Worm (Caenorhabditis elegans) whole organism, L4/young adult: ENCODE measurements around the gene ZK470.6.

Experiments
- W03F9.2 ChIP-seq: fragments of 150-350 bp; optimal IDR thresholded peaks from 2 replicates; lab custom pipeline; 2014; ENCODE audit warnings: missing biosample characterization, missing genetic modification characterization
- dao-5 ChIP-seq: sonication (generic microtip); optimal IDR thresholded peaks from 2 replicates; lab custom pipeline; 2016; ENCODE audit warnings: missing genotype, missing genetic modification characterization, moderate library complexity, missing compliant biosample characterization

- no peak for TF ChIP-seq dao-5 (tag; lab: Kevin White, UChicago)
- TF ChIP-seq W03F9.2 (tag; lab: Kevin White, UChicago): no peak
Observed at ce11 chrX:4146046-4146445, 31.2 kb downstream of the ZK470.6 start.
